Fruit fly (Drosophila melanogaster) whole organism, embryonic: ENCODE measurements around the gene Nf-YC.

Experiments used
- Awh ChIP-seq: fragments of 200-800 bp; sonication (Bioruptor generic); IDR thresholded peaks from 2 replicates; pipeline ENCODE4, ENCODE4 v1.3.6; 2022; ENCODE audit warnings: missing biosample characterization, missing genetic modification characterization
- CG10274 ChIP-seq: fragments of 200-800 bp; sonication (Bioruptor generic); optimal IDR thresholded peaks from 3 replicates; lab custom pipeline; 2017; ENCODE audit warnings: missing biosample characterization, mild to moderate bottlenecking, missing genetic modification characterization
- CG11723 ChIP-seq: fragments of 200-800 bp; sonication (Bioruptor generic); optimal IDR thresholded peaks from 2 replicates; lab custom pipeline; 2017; ENCODE audit warnings: missing biosample characterization, mild to moderate bottlenecking, missing genetic modification characterization
- CG12155 ChIP-seq: fragments of 200-800 bp; sonication (Bioruptor generic); optimal IDR thresholded peaks from 3 replicates; lab custom pipeline; 2016; ENCODE audit warnings: missing biosample characterization, missing genetic modification characterization
- CG13424 ChIP-seq: fragments of 200-800 bp; sonication (Bioruptor generic); optimal IDR thresholded peaks from 2 replicates; lab custom pipeline; 2019; ENCODE audit warnings: missing biosample characterization, mild to moderate bottlenecking, missing genetic modification characterization, moderate library complexity
- CG14710 ChIP-seq: fragments of 200-800 bp; sonication (Bioruptor generic); optimal IDR thresholded peaks from 3 replicates; lab custom pipeline; 2019; ENCODE audit warnings: missing biosample characterization, mild to moderate bottlenecking, missing genetic modification characterization, moderate library complexity
- CG14965 ChIP-seq: fragments of 200-800 bp; sonication (Bioruptor generic); optimal IDR thresholded peaks from 2 replicates; lab custom pipeline; 2016; ENCODE audit warnings: missing biosample characterization, missing genetic modification characterization, borderline replicate concordance
- CG30403 ChIP-seq: fragments of 200-800 bp; sonication (Bioruptor generic); optimal IDR thresholded peaks from 3 replicates; lab custom pipeline; 2016; ENCODE audit warnings: missing biosample characterization, missing genetic modification characterization
- CG32532 ChIP-seq: fragments of 200-800 bp; sonication (Bioruptor generic); IDR thresholded peaks from 2 replicates; pipeline ENCODE4 v1.3.6; 2022; ENCODE audit warnings: missing biosample characterization, missing genetic modification characterization
- CG5180 ChIP-seq: fragments of 200-800 bp; sonication (Bioruptor generic); optimal IDR thresholded peaks from 3 replicates; lab custom pipeline; 2017; ENCODE audit warnings: missing biosample characterization, missing genetic modification characterization, mild to moderate bottlenecking, moderate library complexity, missing genetic modification reagents
- CG8944 ChIP-seq: fragments of 200-800 bp; sonication (Bioruptor generic); optimal IDR thresholded peaks from 3 replicates; lab custom pipeline; 2016; ENCODE audit warnings: missing biosample characterization, missing genetic modification characterization
- CG9727 ChIP-seq: fragments of 200-800 bp; sonication (Bioruptor generic); optimal IDR thresholded peaks from 3 replicates; lab custom pipeline; 2017; ENCODE audit warnings: missing biosample characterization, mild to moderate bottlenecking, missing genetic modification characterization
- CTCF ChIP-seq: fragments of 200-800 bp; sonication (Bioruptor generic); optimal IDR thresholded peaks from 2 replicates; lab custom pipeline; 2017; ENCODE audit warnings: missing biosample characterization, mild to moderate bottlenecking, missing genetic modification characterization, moderate library complexity
- Dbx ChIP-seq: fragments of 200-800 bp; sonication (Bioruptor generic); IDR thresholded peaks from 3 replicates; pipeline ENCODE4 v1.3.6; 2022; ENCODE audit warnings: missing biosample characterization, missing genetic modification characterization
- Doc2 ChIP-seq: fragments of 200-800 bp; sonication (Bioruptor generic); IDR thresholded peaks from 2 replicates; pipeline ENCODE4 v1.3.6; 2022; ENCODE audit warnings: missing biosample characterization, missing genetic modification characterization
- Ets65A ChIP-seq: fragments of 200-800 bp; sonication (Bioruptor generic); peaks from one replicate; lab custom pipeline; 2016; ENCODE audit warnings: missing biosample characterization, missing genetic modification characterization
- Fer1 ChIP-seq: fragments of 200-800 bp; sonication (Bioruptor generic); optimal IDR thresholded peaks from 2 replicates; lab custom pipeline; 2017; ENCODE audit warnings: missing biosample characterization, mild to moderate bottlenecking, missing genetic modification characterization
- Mad ChIP-seq: fragments of 200-800 bp; sonication (Bioruptor generic); optimal IDR thresholded peaks from 2 replicates; lab custom pipeline; 2016; ENCODE audit warnings: missing biosample characterization, missing genetic modification characterization
- Med ChIP-seq: fragments of 200-800 bp; sonication (Bioruptor generic); peaks from one replicate; lab custom pipeline; 2016; ENCODE audit warnings: missing biosample characterization, missing genetic modification characterization, mild to moderate bottlenecking, inconsistent platforms, moderate library complexity
- Sry-β ChIP-seq: fragments of 200-800 bp; sonication (Bioruptor generic); optimal IDR thresholded peaks from 2 replicates; lab custom pipeline; 2018; ENCODE audit warnings: missing biosample characterization, mild to moderate bottlenecking, missing genetic modification characterization, moderate library complexity
- Trl ChIP-seq, 3 experiments: fragments of >200 bp in 2 of 3; fragments of 200-800 bp in 1 of 3; sonication (Bioruptor generic) in 1 of 3; optimal IDR thresholded peaks; 2 replicates in 1 of 3; 3 replicates in 2 of 3; lab custom pipeline; 2016 to 2017; ENCODE audit warnings: missing biosample characterization in 1 of 3, missing genetic modification characterization in 1 of 3
- Xrp1 ChIP-seq: fragments of 200-800 bp; sonication (Bioruptor generic); IDR thresholded peaks from 2 replicates; pipeline ENCODE4 v1.3.6; 2022; ENCODE audit warnings: missing biosample characterization, missing genetic modification characterization
- ash1 ChIP-seq: fragments of 200-800 bp; sonication (Bioruptor generic); optimal IDR thresholded peaks from 2 replicates; lab custom pipeline; 2018; ENCODE audit warnings: missing biosample characterization, mild to moderate bottlenecking, missing genetic modification characterization
- bsh ChIP-seq, 2 experiments: fragments of 200-800 bp; sonication (Bioruptor generic); optimal IDR thresholded peaks; 2 replicates each; lab custom pipeline; 2017 to 2018; ENCODE audit warnings: mild to moderate bottlenecking in 2 of 2, missing biosample characterization in 2 of 2, missing genetic modification characterization in 2 of 2, moderate library complexity in 1 of 2
- chinmo ChIP-seq: fragments of 200-800 bp; sonication (Bioruptor generic); IDR thresholded peaks from 4 replicates; pipeline ENCODE4 v1.3.6; 2022; ENCODE audit warnings: missing biosample characterization, missing genetic modification characterization; ENCODE audit not compliant: partially characterized antibody
- crol ChIP-seq: fragments of 200-800 bp; sonication (Bioruptor generic); IDR thresholded peaks from 2 replicates; pipeline ENCODE4 v1.3.6; 2022; ENCODE audit warnings: missing biosample characterization, missing genetic modification characterization
- dmrt11E ChIP-seq: fragments of 200-800 bp; sonication (Bioruptor generic); optimal IDR thresholded peaks from 3 replicates; lab custom pipeline; 2018; ENCODE audit warnings: missing biosample characterization, mild to moderate bottlenecking, missing genetic modification characterization, moderate library complexity
- gce ChIP-seq: fragments of 200-800 bp; sonication (Bioruptor generic); IDR thresholded peaks from 3 replicates; pipeline ENCODE4 v1.3.6; 2022; ENCODE audit warnings: missing biosample characterization, missing genetic modification characterization
- insv ChIP-seq, 2 experiments: fragments of 200-800 bp; sonication (Bioruptor generic); optimal IDR thresholded peaks; 3 replicates each; lab custom pipeline; 2016 to 2018; ENCODE audit warnings: missing biosample characterization in 2 of 2, missing genetic modification characterization in 2 of 2
- pan ChIP-seq, 4 experiments: fragments of >200 bp in 3 of 4; fragments of 200-800 bp in 1 of 4; sonication (Bioruptor generic) in 1 of 4; optimal IDR thresholded peaks in 3 of 4; IDR thresholded peaks in 1 of 4; 2 replicates each; pipeline versions ENCODE4 v1.3.6 to Lab custom; 2017 to 2022; ENCODE audit warnings: missing biosample characterization in 2 of 4, missing genetic modification characterization in 2 of 4, mixed read lengths in 1 of 4
- prd ChIP-seq, 3 experiments: fragments of >200 bp in 2 of 3; fragments of 200-800 bp in 1 of 3; sonication (Bioruptor generic) in 1 of 3; optimal IDR thresholded peaks in 2 of 3; IDR thresholded peaks in 1 of 3; 2 replicates in 2 of 3; 3 replicates in 1 of 3; pipeline versions ENCODE4 v1.3.6 to Lab custom; 2017 to 2022; ENCODE audit warnings: missing biosample characterization in 1 of 3, missing genetic modification characterization in 1 of 3
- row ChIP-seq: fragments of 200-800 bp; sonication (Bioruptor generic); IDR thresholded peaks from 3 replicates; pipeline ENCODE4 v1.3.6; 2022; ENCODE audit warnings: missing biosample characterization, missing genetic modification characterization
- sens ChIP-seq: fragments of 200-800 bp; sonication (Bioruptor generic); peaks from one replicate; lab custom pipeline; 2016; ENCODE audit warnings: missing biosample characterization, missing genetic modification characterization
- so ChIP-seq: fragments of 200-800 bp; sonication (Bioruptor generic); IDR thresholded peaks from 3 replicates; pipeline ENCODE4 v1.3.6; 2022; ENCODE audit warnings: missing biosample characterization, missing genetic modification characterization
- sr ChIP-seq: fragments of 200-800 bp; sonication (Bioruptor generic); IDR thresholded peaks from 3 replicates; pipeline ENCODE4 v1.3.6; 2022; ENCODE audit warnings: missing biosample characterization, missing genetic modification characterization
- vvl ChIP-seq: fragments of 200-800 bp; sonication (Bioruptor generic); IDR thresholded peaks from 2 replicates; pipeline ENCODE4 v1.3.6; 2022; ENCODE audit warnings: missing biosample characterization, missing genetic modification characterization
- zfh1 ChIP-seq: fragments of 200-800 bp; sonication (Bioruptor generic); IDR thresholded peaks from 3 replicates; pipeline ENCODE4 v1.3.6; 2022; ENCODE audit warnings: missing biosample characterization, missing genetic modification characterization

Nf-YC gene

dm6 chrX:6791531-6791930 is 29.2 kb downstream of the Nf-YC start (continued):
- TF ChIP-seq CG14710 (no peak), CG13424 (tag; lab: Kevin White, UChicago) (peak; percentile 22), crol (GFP tag; lab: Robert Waterston, UW) (no peak), ash1 (GFP tag; lab: Kevin White, UChicago) (no peak), prd (optimal IDR thresholded peaks at IDR 0.05; lab: Kevin White, UChicago) (no peak), prd (GFP tag; IDR thresholded peaks at IDR 0.05; lab: Robert Waterston, UW) (peak; percentile 35; the same call in 1 of the 3 replicates), CG12155 (GFP tag; lab: Kevin White, UChicago) (no peak), Xrp1 (0 out of 2 replicates have a peak, but pooled peaks have one; percentile 18), CG32532 (GFP tag; lab: Robert Waterston, UW) (peak; percentile 54; the same call in 1 of the 2 replicates)

DNA sequence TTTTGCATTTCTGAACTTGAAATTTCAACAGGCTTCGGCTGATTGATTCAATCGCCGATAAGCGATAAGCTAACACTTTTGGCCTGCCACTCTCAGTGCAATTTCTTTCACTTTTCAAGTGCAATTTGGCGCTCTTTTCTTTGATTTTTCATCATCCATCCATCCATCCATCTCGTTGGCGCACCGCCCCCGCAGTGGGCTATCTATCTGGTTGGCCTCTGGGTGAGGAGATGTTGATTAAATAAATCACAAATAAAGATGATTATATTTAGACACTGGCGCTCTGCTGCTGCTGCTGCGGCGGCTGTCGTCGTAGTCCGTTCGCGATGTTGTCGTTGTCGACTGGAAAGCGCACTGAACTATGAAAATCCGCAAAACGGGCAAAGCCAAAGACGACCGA is 29.8 kb downstream of the Nf-YC start:
- TF ChIP-seq sr (peak; percentile 71; the same call in 2 of the 3 replicates), Fer1 (GFP tag; lab: Kevin White, UChicago) (no peak)

DNA sequence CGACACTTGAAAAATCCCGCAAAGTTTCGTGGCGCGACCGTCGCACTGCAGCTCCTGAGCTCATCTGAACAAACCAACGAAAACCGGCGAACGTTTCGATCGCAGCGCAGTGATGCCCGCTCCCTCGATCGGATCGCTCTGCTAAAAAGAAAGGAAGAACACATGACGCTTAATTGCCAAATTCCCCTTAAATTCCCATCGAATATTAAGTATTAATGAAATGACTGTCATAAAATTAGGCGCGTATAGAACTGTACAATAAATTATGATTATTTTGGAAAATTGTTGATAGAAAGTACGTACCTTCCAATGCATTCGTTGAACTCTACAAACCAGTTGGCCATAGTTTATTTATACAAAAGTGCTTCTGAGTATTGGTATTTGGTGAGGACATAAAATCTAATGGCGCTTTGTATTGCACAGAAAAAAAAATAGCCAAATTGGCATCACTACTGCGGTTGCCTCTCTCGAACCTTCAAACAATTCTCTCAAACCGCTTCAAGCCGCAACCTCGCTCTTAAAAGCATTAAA is 41.0 kb downstream of the Nf-YC start, which contains the start of gene shf:
TSS of gene shf (minus strand) at position 51 of the 531 bp plus-strand sequence.
- TF ChIP-seq Dbx (GFP tag; lab: Robert Waterston, UW) (no peak), Mad (GFP tag; lab: Kevin White, UChicago) (no peak), Trl (optimal IDR thresholded peaks at IDR 0.05; lab: Kevin White, UChicago) (peak; percentile 43 to 54), Trl (GFP tag; optimal IDR thresholded peaks at IDR 0.05; lab: Kevin White, UChicago) (no peak), chinmo (0 out of 4 replicates have a peak, but pooled peaks have one; percentile 29), zfh1 (0 out of 3 replicates have a peak, but pooled peaks have one; percentile 4), Ets65A (GFP tag; lab: Kevin White, UChicago) (peak; percentile 64), sens (GFP tag; lab: Kevin White, UChicago) (peak; percentile 49), Sry-β (peak; percentile 90), Awh (GFP tag; lab: Robert Waterston, UW) (no peak), Med (GFP tag; lab: Kevin White, UChicago) (peak; percentile 15), CG11723 (GFP tag; lab: Kevin White, UChicago) (no peak), vvl (GFP tag; lab: Robert Waterston, UW) (0 out of 2 replicates have a peak, but pooled peaks have one; percentile 20), CG5180 (peak; percentile 98), CTCF (GFP tag; lab: Kevin White, UChicago) (no peak), so (GFP tag; lab: Robert Waterston, UW) (peak; percentile 34; the same call in 1 of the 3 replicates), CG14965 (no peak), CG30403 (GFP tag; lab: Kevin White, UChicago) (peak; percentile 25), gce (GFP tag; lab: Robert Waterston, UW) (no peak), Doc2 (no peak), row (peak; percentile 63)
- TF ChIP-seq, all 482 proteins: peak for 12

dm6 chrX:6778780-6779179 is 41.9 kb downstream of the Nf-YC start:
- TF ChIP-seq CG10274 (GFP tag; lab: Kevin White, UChicago) (peak; percentile 63), insv (GFP tag; optimal IDR thresholded peaks at IDR 0.05; lab: Kevin White, UChicago) (no peak), CG9727 (GFP tag; lab: Kevin White, UChicago) (no peak)
- TF ChIP-seq, all 482 proteins: peak for 1

DNA sequence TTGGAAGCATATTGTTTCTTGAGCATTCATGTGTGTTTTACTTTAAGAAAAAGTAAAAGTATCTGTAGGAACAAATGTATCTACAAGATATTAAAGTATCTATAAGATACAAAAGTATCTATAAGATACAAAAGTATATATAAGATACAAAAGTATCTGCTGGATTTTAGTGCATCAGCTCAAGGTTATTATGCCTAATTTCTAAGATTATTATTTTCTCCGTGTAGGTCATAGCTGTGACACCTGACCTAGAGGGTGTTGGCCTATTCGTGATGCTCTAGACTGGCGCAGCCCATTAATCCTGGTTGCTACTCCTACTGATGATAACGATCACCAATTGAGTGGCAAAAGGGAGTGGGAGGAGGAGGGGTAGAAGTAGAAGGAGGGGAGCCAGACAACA is 42.7 kb downstream of the Nf-YC start:
- peak in 1 of 2 experiments; percentile 18 for TF ChIP-seq pan (optimal IDR thresholded peaks at IDR 0.05; lab: Kevin White, UChicago)
- no peak for TF ChIP-seq pan (GFP tag; optimal IDR thresholded peaks at IDR 0.05 in 1 of 2, IDR thresholded peaks at IDR 0.05 in 1 of 2)
- TF ChIP-seq bsh (GFP tag; optimal IDR thresholded peaks at IDR 0.05; lab: Kevin White, UChicago): peak in 1 of 2 experiments; percentile 33
- TF ChIP-seq CG8944 (GFP tag; lab: Kevin White, UChicago): no peak
- peak; percentile 3 for TF ChIP-seq dmrt11E (tag; lab: Kevin White, UChicago)
